Worm (Caenorhabditis elegans) whole organism, L4 larva: ENCODE data around the gene K01A6.4.

Experiments
- F26F4.8 ChIP-seq: fragments of 200-800 bp; sonication (Bioruptor generic); conservative IDR thresholded peaks from 2 replicates; pipeline ENCODE4 v1.3.6; 2022; ENCODE audit warnings: missing genetic modification characterization, missing compliant biosample characterization
- ama-1 ChIP-seq: fragments of 150-350 bp; optimal IDR thresholded peaks from 2 replicates; lab custom pipeline; 2014; ENCODE audit warnings: inconsistent platforms, mixed read lengths
- fos-1 ChIP-seq: fragments of 150-350 bp; optimal IDR thresholded peaks from 2 replicates; lab custom pipeline; 2014; ENCODE audit warnings: missing biosample characterization, missing genetic modification characterization
- mdl-1 ChIP-seq, 2 experiments: fragments of 150-350 bp in 1 of 2; sonication (generic microtip) in 1 of 2; optimal IDR thresholded peaks; 2 replicates each; lab custom pipeline; 2014 to 2017; ENCODE audit warnings: missing biosample characterization in 2 of 2, missing genetic modification characterization in 2 of 2
- unc-62 ChIP-seq, 3 experiments: fragments of 150-350 bp in 1 of 3; sonication (generic microtip); optimal IDR thresholded peaks in 2 of 3; peaks in 1 of 3; 1 replicate in 1 of 3; 2 replicates in 2 of 3; lab custom pipeline; 2014 to 2017; ENCODE audit warnings: missing biosample characterization in 3 of 3, missing genetic modification characterization in 3 of 3, missing genetic modification reagents in 3 of 3, missing genotype in 1 of 3
- ztf-11 ChIP-seq: fragments of 150-350 bp; optimal IDR thresholded peaks from 2 replicates; lab custom pipeline; 2014; ENCODE audit warnings: missing biosample characterization, missing genetic modification characterization

DNA sequence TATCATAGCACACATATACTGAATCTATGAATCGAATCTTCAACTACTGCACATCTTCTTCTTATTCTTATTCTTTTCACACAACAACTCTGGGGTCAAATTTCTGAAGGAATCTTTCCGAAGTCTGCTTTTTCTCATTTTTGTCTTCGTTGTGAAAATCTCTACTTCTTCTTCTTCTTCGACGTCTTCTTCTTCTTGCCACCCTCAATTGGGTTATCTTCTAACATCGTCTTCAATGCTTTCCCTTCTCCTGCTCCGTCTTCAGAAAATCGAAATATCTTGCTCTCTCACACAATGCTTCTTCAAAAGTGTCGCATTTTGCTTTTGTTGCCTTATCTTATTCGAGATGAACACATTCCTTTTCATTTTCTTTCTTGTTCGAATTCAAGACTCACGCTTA, 16.8 kb downstream of the K01A6.4 start:
- no peak for TF ChIP-seq F26F4.8 (GFP tag; lab: Robert Waterston, UW)
- TF ChIP-seq fos-1 (tag; lab: Kevin White, UChicago), result no peak
- no peak for TF ChIP-seq ztf-11 (tag; lab: Kevin White, UChicago)
- no peak for TF ChIP-seq ama-1 (lab: Kevin White, UChicago)
- no peak for TF ChIP-seq unc-62 (GFP tag; optimal IDR thresholded peaks at IDR 0.05 in 1 of 2; lab: Kevin White, UChicago)
- TF ChIP-seq unc-62 (tag; optimal IDR thresholded peaks at IDR 0.05; lab: Kevin White, UChicago), result no peak
- no peak for TF ChIP-seq mdl-1 (tag; optimal IDR thresholded peaks at IDR 0.05; lab: Kevin White, UChicago)
